ENCODE assay signal across 5 fruit fly cellular contexts in the genomic region with DNA sequence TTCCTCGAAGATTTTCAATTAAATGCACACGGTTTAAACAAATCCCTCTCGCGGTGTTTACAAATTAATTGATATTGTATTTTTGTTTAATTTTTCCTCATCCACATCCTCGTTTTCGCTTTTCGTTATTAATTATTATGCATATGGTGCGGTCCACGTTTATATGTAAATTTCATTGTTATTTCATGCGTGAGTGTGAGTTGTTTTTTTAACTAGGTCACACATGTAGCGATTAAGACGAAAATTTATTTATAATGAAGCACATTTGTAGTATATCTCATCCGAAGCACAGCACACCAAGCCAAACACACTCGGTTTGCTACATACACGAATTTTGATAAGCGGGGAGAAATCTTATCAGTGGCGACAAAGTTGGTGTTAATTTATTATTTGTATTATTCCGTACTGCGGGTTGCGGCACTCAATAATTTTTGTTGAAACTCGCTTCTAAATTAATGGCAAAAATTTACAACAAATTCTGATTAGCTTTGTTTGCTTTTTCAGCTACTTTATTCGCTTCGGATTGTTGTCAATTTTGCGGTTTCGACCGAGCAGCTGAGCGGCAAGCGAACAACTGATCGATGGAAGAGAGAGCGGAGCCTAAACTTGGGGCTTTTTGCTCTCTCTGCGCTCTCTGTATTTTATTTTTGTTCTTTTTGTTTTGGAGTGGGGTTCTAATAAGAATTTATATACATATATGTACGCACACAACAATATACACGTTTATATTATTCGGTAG.
TF ChIP-seq lines count a peak whose summit lies in the region.

No protein-coding gene starts in this region.

- no peak for TF ChIP-seq CTCF in whole organism, embryonic (GFP tag; optimal IDR thresholded peaks at IDR 0.05; lab: Kevin White, UChicago)

TF ChIP-seq in whole organism, adult, 20 proteins besides CTCF, POLR2A, EP300 and RAD21:
- peak; percentile 89 for TF ChIP-seq kay (GFP tag; lab: Kevin White, UChicago; ENCODE audit: borderline replicate concordance)
- TF ChIP-seq toe (GFP tag; optimal IDR thresholded peaks at IDR 0.05; lab: Kevin White, UChicago), result no peak
- peak; percentile 77 for TF ChIP-seq cic (GFP tag; optimal IDR thresholded peaks at IDR 0.05; lab: Kevin White, UChicago)
- peak; percentile 11 for TF ChIP-seq CG14711 (tag; optimal IDR thresholded peaks at IDR 0.05; lab: Kevin White, UChicago)
- TF ChIP-seq Clk (GFP tag; optimal IDR thresholded peaks at IDR 0.05; lab: Kevin White, UChicago), result no peak
- TF ChIP-seq CG7045 (GFP tag; optimal IDR thresholded peaks at IDR 0.05; lab: Kevin White, UChicago), result no peak
- peak; percentile 62 for TF ChIP-seq Mnt (GFP tag; optimal IDR thresholded peaks at IDR 0.05; lab: Kevin White, UChicago)
- peak; percentile 73 for TF ChIP-seq tj (GFP tag; optimal IDR thresholded peaks at IDR 0.05; lab: Kevin White, UChicago)
- peak; percentile 59 for TF ChIP-seq CG33017 (tag; optimal IDR thresholded peaks at IDR 0.05; lab: Kevin White, UChicago)

TF ChIP-seq in whole organism, embryonic, 481 proteins besides CTCF, POLR2A, EP300 and RAD21 (continues in another document):
- TF ChIP-seq CG6791 (GFP tag; IDR thresholded peaks at IDR 0.05; lab: Robert Waterston, UW; ENCODE audit: partially characterized antibody) (no peak), CG10267 (tag; optimal IDR thresholded peaks at IDR 0.05; lab: Kevin White, UChicago) (no peak), CG15514 (GFP tag; optimal IDR thresholded peaks at IDR 0.05; lab: Kevin White, UChicago) (peak; percentile 9), CG11456 (GFP tag; IDR thresholded peaks at IDR 0.05; lab: Robert Waterston, UW) (0 out of 3 replicates have a peak, but pooled peaks have one; percentile 13), lola (GFP tag; optimal IDR thresholded peaks at IDR 0.05; lab: Kevin White, UChicago) (no peak), CG11723 (GFP tag; optimal IDR thresholded peaks at IDR 0.05; lab: Kevin White, UChicago) (no peak), jumu (GFP tag; optimal IDR thresholded peaks at IDR 0.05; lab: Kevin White, UChicago) (no peak), BEAF-32 (GFP tag; optimal IDR thresholded peaks at IDR 0.05; lab: Kevin White, UChicago) (no peak), Optix (GFP tag; IDR thresholded peaks at IDR 0.05; lab: Robert Waterston, UW) (no peak), CG12071 (GFP tag; optimal IDR thresholded peaks at IDR 0.05; lab: Kevin White, UChicago) (peak; percentile 16), sob (GFP tag; IDR thresholded peaks at IDR 0.05; lab: Robert Waterston, UW) (0 out of 2 replicates have a peak, but pooled peaks have one; percentile 16), Drgx (GFP tag; IDR thresholded peaks at IDR 0.05; lab: Robert Waterston, UW) (peak; percentile 23; the same call in 1 of the 2 replicates), ftz-f1 (GFP tag; optimal IDR thresholded peaks at IDR 0.05; lab: Kevin White, UChicago) (peak; percentile 7), Fer3 (tag; optimal IDR thresholded peaks at IDR 0.05; lab: Kevin White, UChicago) (peak; percentile 52), dan (GFP tag; IDR thresholded peaks at IDR 0.05; lab: Robert Waterston, UW) (no peak), D19A (tag; optimal IDR thresholded peaks at IDR 0.05; lab: Kevin White, UChicago) (no peak), CG2712 (tag; optimal IDR thresholded peaks at IDR 0.05; lab: Kevin White, UChicago) (no peak), unpg (GFP tag; optimal IDR thresholded peaks at IDR 0.05; lab: Kevin White, UChicago) (no peak)

TF ChIP-seq in whole organism, prepupa, 60 proteins besides CTCF, POLR2A, EP300 and RAD21 (continues in another document):
- TF ChIP-seq CG3032 (tag; optimal IDR thresholded peaks at IDR 0.05; lab: Kevin White, UChicago) (no peak), ss (GFP tag; optimal IDR thresholded peaks at IDR 0.05; lab: Kevin White, UChicago) (no peak), Met (GFP tag; optimal IDR thresholded peaks at IDR 0.05; lab: Kevin White, UChicago) (no peak), svp (GFP tag; lab: Kevin White, UChicago) (peak; percentile 87), CG11762 (GFP tag; optimal IDR thresholded peaks at IDR 0.05; lab: Kevin White, UChicago; ENCODE audit: insufficient read depth) (no peak), CG11294 (GFP tag; IDR thresholded peaks at IDR 0.05; lab: Robert Waterston, UW) (no peak), CG32006 (GFP tag; optimal IDR thresholded peaks at IDR 0.05; lab: Kevin White, UChicago) (no peak), spab (GFP tag; optimal IDR thresholded peaks at IDR 0.05; lab: Kevin White, UChicago) (no peak), Eip93F (GFP tag; optimal IDR thresholded peaks at IDR 0.05; lab: Kevin White, UChicago) (no peak), dsx (GFP tag; optimal IDR thresholded peaks at IDR 0.05; lab: Kevin White, UChicago; ENCODE audit: poor library complexity, severe bottlenecking) (peak; percentile 29), Hr39 (GFP tag; optimal IDR thresholded peaks at IDR 0.05; lab: Kevin White, UChicago) (no peak), CG3919 (GFP tag; optimal IDR thresholded peaks at IDR 0.05; lab: Kevin White, UChicago) (no peak), fkh (GFP tag; optimal IDR thresholded peaks at IDR 0.05; lab: Kevin White, UChicago) (peak; percentile 59), Eip78C (GFP tag; lab: Kevin White, UChicago) (no peak), CG16779 (tag; optimal IDR thresholded peaks at IDR 0.05; lab: Kevin White, UChicago) (no peak), CG9139 (GFP tag; optimal IDR thresholded peaks at IDR 0.05; lab: Kevin White, UChicago) (no peak), fd85E (GFP tag; optimal IDR thresholded peaks at IDR 0.05; lab: Kevin White, UChicago) (no peak), Hr38 (GFP tag; optimal IDR thresholded peaks at IDR 0.05; lab: Kevin White, UChicago) (no peak), eg (GFP tag; IDR thresholded peaks at IDR 0.05; lab: Robert Waterston, UW) (peak; percentile 19; the same call in 1 of the 3 replicates), esn (GFP tag; optimal IDR thresholded peaks at IDR 0.05; lab: Kevin White, UChicago) (no peak)

TF ChIP-seq in whole organism, pupa, 21 proteins besides CTCF, POLR2A, EP300 and RAD21 (continues in another document):
- TF ChIP-seq D1 (tag; optimal IDR thresholded peaks at IDR 0.05; lab: Kevin White, UChicago) (peak; percentile 25), fd96Ca (GFP tag; IDR thresholded peaks at IDR 0.05; lab: Robert Waterston, UW) (peak; percentile 51; the same call in 2 of the 3 replicates), CG9948 (tag; optimal IDR thresholded peaks at IDR 0.05; lab: Kevin White, UChicago) (no peak), CG12605 (GFP tag; IDR thresholded peaks at IDR 0.05; lab: Robert Waterston, UW) (0 out of 2 replicates have a peak, but pooled peaks have one; percentile 11), Snoo (tag; optimal IDR thresholded peaks at IDR 0.05; lab: Kevin White, UChicago) (no peak), CG8301 (tag; optimal IDR thresholded peaks at IDR 0.05; lab: Kevin White, UChicago) (no peak), Ets98B (GFP tag; IDR thresholded peaks at IDR 0.05; lab: Robert Waterston, UW) (peak; percentile 50; the same call in 1 of the 2 replicates), gl (tag; optimal IDR thresholded peaks at IDR 0.05; lab: Kevin White, UChicago) (no peak), rn (GFP tag; IDR thresholded peaks at IDR 0.05; lab: Robert Waterston, UW) (no peak), CG10348 (GFP tag; IDR thresholded peaks at IDR 0.05; lab: Robert Waterston, UW) (no peak), CG17806 (tag; optimal IDR thresholded peaks at IDR 0.05; lab: Kevin White, UChicago) (no peak), Pif1A (GFP tag; optimal IDR thresholded peaks at IDR 0.05; lab: Kevin White, UChicago) (peak; percentile 16), CG32121 (GFP tag; IDR thresholded peaks at IDR 0.05; lab: Robert Waterston, UW) (peak; percentile 53; the same call in 1 of the 2 replicates), Pif1B (GFP tag; optimal IDR thresholded peaks at IDR 0.05; lab: Kevin White, UChicago) (peak; percentile 19), CG13204 (GFP tag; optimal IDR thresholded peaks at IDR 0.05; lab: Kevin White, UChicago) (no peak), CG15710 (tag; optimal IDR thresholded peaks at IDR 0.05; lab: Kevin White, UChicago) (no peak), CG4496 (GFP tag; IDR thresholded peaks at IDR 0.05; lab: Robert Waterston, UW) (peak; percentile 55; the same call in 1 of the 3 replicates), CG34367 (tag; optimal IDR thresholded peaks at IDR 0.05; lab: Kevin White, UChicago) (no peak), EcR (GFP tag; optimal IDR thresholded peaks at IDR 0.05; lab: Kevin White, UChicago) (peak; percentile 29), CG8159 (tag; optimal IDR thresholded peaks at IDR 0.05; lab: Kevin White, UChicago) (no peak)

TF ChIP-seq in whole organism, wandering third instar larva, 38 proteins besides CTCF, POLR2A, EP300 and RAD21 (continues in another document):
- TF ChIP-seq GATAd (GFP tag; optimal IDR thresholded peaks at IDR 0.05; lab: Kevin White, UChicago), result no peak
- TF ChIP-seq br (GFP tag; optimal IDR thresholded peaks at IDR 0.05; lab: Kevin White, UChicago), result peak; percentile 32
- TF ChIP-seq Rel (GFP tag; optimal IDR thresholded peaks at IDR 0.05; lab: Kevin White, UChicago), result peak; percentile 16
- TF ChIP-seq Rel (tag; optimal IDR thresholded peaks at IDR 0.05; lab: Kevin White, UChicago), result peak; percentile 42
- TF ChIP-seq fru (GFP tag; optimal IDR thresholded peaks at IDR 0.05; lab: Kevin White, UChicago), result peak; percentile 1
- TF ChIP-seq Hnf4 (GFP tag; optimal IDR thresholded peaks at IDR 0.05; lab: Kevin White, UChicago), result peak; percentile 18
- TF ChIP-seq dl (GFP tag; optimal IDR thresholded peaks at IDR 0.05; lab: Kevin White, UChicago; ENCODE audit: insufficient read depth in 1 of 2, partially characterized antibody in 2 of 2), result peak; percentile 73 to 87
- peak; percentile 60 for TF ChIP-seq brk (GFP tag; optimal IDR thresholded peaks at IDR 0.05; lab: Kevin White, UChicago)
- TF ChIP-seq Vsx2 (GFP tag; optimal IDR thresholded peaks at IDR 0.05; lab: Kevin White, UChicago; ENCODE audit: partially characterized antibody), result peak; percentile 65
- TF ChIP-seq woc (GFP tag; optimal IDR thresholded peaks at IDR 0.05; lab: Kevin White, UChicago), result no peak
- TF ChIP-seq dmrt93B (GFP tag; optimal IDR thresholded peaks at IDR 0.05; lab: Kevin White, UChicago), result no peak
- no peak for TF ChIP-seq N (GFP tag; optimal IDR thresholded peaks at IDR 0.05; lab: Kevin White, UChicago)
- TF ChIP-seq Dfd (GFP tag; optimal IDR thresholded peaks at IDR 0.05; lab: Kevin White, UChicago), result no peak
- no peak for TF ChIP-seq dsf (GFP tag; optimal IDR thresholded peaks at IDR 0.05; lab: Kevin White, UChicago; ENCODE audit: borderline replicate concordance)
- TF ChIP-seq h (GFP tag; optimal IDR thresholded peaks at IDR 0.05; lab: Kevin White, UChicago), result peak; percentile 48
- peak; percentile 4 for TF ChIP-seq sage (GFP tag; optimal IDR thresholded peaks at IDR 0.05; lab: Kevin White, UChicago)
- peak; percentile 59 for TF ChIP-seq Hr83 (GFP tag; optimal IDR thresholded peaks at IDR 0.05; lab: Kevin White, UChicago; ENCODE audit: poor library complexity, severe bottlenecking)
- peak; percentile 75 for TF ChIP-seq CrebA (GFP tag; optimal IDR thresholded peaks at IDR 0.05; lab: Kevin White, UChicago; ENCODE audit: borderline replicate concordance)
- TF ChIP-seq Sp1 (GFP tag; optimal IDR thresholded peaks at IDR 0.05; lab: Kevin White, UChicago), result peak; percentile 10
- TF ChIP-seq usp (GFP tag; optimal IDR thresholded peaks at IDR 0.05; lab: Kevin White, UChicago), result no peak
- TF ChIP-seq jim (GFP tag; optimal IDR thresholded peaks at IDR 0.05; lab: Kevin White, UChicago), result peak; percentile 54
